Fruit fly (Drosophila melanogaster) whole organism, pupa: ENCODE data around the gene CG6495.
A peak's percentile ranks its signal among the peaks of the same experiment; 100 is the strongest.

ENCODE experiments used
- CG10348 ChIP-seq: fragments of 200-800 bp; sonication (Bioruptor generic); IDR thresholded peaks from 2 replicates; pipeline ENCODE4 v1.3.6; 2022; ENCODE audit warnings: missing biosample characterization, missing genetic modification characterization
- CG12605 ChIP-seq: fragments of 200-800 bp; sonication (Bioruptor generic); IDR thresholded peaks from 2 replicates; pipeline ENCODE4 v1.3.6; 2022; ENCODE audit warnings: missing biosample characterization, missing genetic modification characterization
- CG13204 ChIP-seq: fragments of 200-800 bp; sonication (Bioruptor generic); optimal IDR thresholded peaks from 2 replicates; lab custom pipeline; 2018; ENCODE audit warnings: missing biosample characterization, mild to moderate bottlenecking, missing genetic modification characterization, moderate library complexity
- CG14655 ChIP-seq: fragments of 200-800 bp; sonication (Bioruptor generic); optimal IDR thresholded peaks from 3 replicates; lab custom pipeline; 2017; ENCODE audit warnings: mild to moderate bottlenecking, missing biosample characterization, missing genetic modification reagents, missing genetic modification characterization
- CG15710 ChIP-seq: fragments of 200-800 bp; sonication (Bioruptor generic); optimal IDR thresholded peaks from 2 replicates; lab custom pipeline; 2018; ENCODE audit warnings: missing biosample characterization, mild to moderate bottlenecking, missing genetic modification characterization, moderate library complexity
- CG17806 ChIP-seq: fragments of 200-800 bp; sonication (Bioruptor generic); optimal IDR thresholded peaks from 2 replicates; lab custom pipeline; 2018; ENCODE audit warnings: missing biosample characterization, mild to moderate bottlenecking, missing genetic modification characterization, moderate library complexity
- CG32121 ChIP-seq: fragments of 200-800 bp; sonication (Bioruptor generic); IDR thresholded peaks from 2 replicates; pipeline ENCODE4 v1.3.6; 2022; ENCODE audit warnings: missing biosample characterization, missing genetic modification characterization
- CG34367 ChIP-seq: fragments of 200-800 bp; sonication (Bioruptor generic); optimal IDR thresholded peaks from 2 replicates; lab custom pipeline; 2018; ENCODE audit warnings: missing biosample characterization, mild to moderate bottlenecking, missing genetic modification characterization
- CG4496 ChIP-seq: fragments of 200-800 bp; sonication (Bioruptor generic); IDR thresholded peaks from 3 replicates; pipeline ENCODE4 v1.3.6; 2022; ENCODE audit warnings: missing biosample characterization, missing genetic modification characterization
- CG8159 ChIP-seq: fragments of 200-800 bp; sonication (Bioruptor generic); optimal IDR thresholded peaks from 3 replicates; lab custom pipeline; 2018; ENCODE audit warnings: missing biosample characterization, mild to moderate bottlenecking, missing genetic modification characterization, moderate library complexity
- CG8301 ChIP-seq: fragments of 200-800 bp; sonication (Bioruptor generic); optimal IDR thresholded peaks from 2 replicates; lab custom pipeline; 2018; ENCODE audit warnings: missing biosample characterization, mild to moderate bottlenecking, missing genetic modification characterization
- CG9948 ChIP-seq: fragments of 200-800 bp; sonication (Bioruptor generic); optimal IDR thresholded peaks from 2 replicates; lab custom pipeline; 2018; ENCODE audit warnings: missing biosample characterization, mild to moderate bottlenecking, missing genetic modification characterization, moderate library complexity
- D1 ChIP-seq: fragments of 200-800 bp; sonication (Bioruptor generic); optimal IDR thresholded peaks from 2 replicates; lab custom pipeline; 2018; ENCODE audit warnings: missing biosample characterization, mild to moderate bottlenecking, missing genetic modification characterization, moderate library complexity
- EcR ChIP-seq: fragments of 200-800 bp; sonication (Bioruptor generic); optimal IDR thresholded peaks from 3 replicates; lab custom pipeline; 2019; ENCODE audit warnings: missing biosample characterization, missing genetic modification characterization, mild to moderate bottlenecking, moderate library complexity, missing genetic modification reagents
- Ets98B ChIP-seq: fragments of 200-800 bp; sonication (Bioruptor generic); IDR thresholded peaks from 2 replicates; pipeline ENCODE4 v1.3.6; 2022; ENCODE audit warnings: missing biosample characterization, missing genetic modification characterization
- Pif1A ChIP-seq: fragments of 200-800 bp; sonication (Bioruptor generic); optimal IDR thresholded peaks from 3 replicates; lab custom pipeline; 2016; ENCODE audit warnings: missing biosample characterization, missing genetic modification characterization
- Pif1B ChIP-seq: fragments of 200-800 bp; sonication (Bioruptor generic); optimal IDR thresholded peaks from 3 replicates; lab custom pipeline; 2016; ENCODE audit warnings: missing biosample characterization, missing genetic modification characterization
- Snoo ChIP-seq: fragments of 200-800 bp; sonication (Bioruptor generic); optimal IDR thresholded peaks from 3 replicates; lab custom pipeline; 2017; ENCODE audit warnings: missing biosample characterization, mild to moderate bottlenecking, missing genetic modification characterization, inconsistent platforms
- fd96Ca ChIP-seq: fragments of 200-800 bp; sonication (Bioruptor generic); IDR thresholded peaks from 3 replicates; pipeline ENCODE4 v1.3.6; 2022; ENCODE audit warnings: missing biosample characterization, missing genetic modification characterization
- gl ChIP-seq: fragments of 200-800 bp; sonication (Bioruptor generic); optimal IDR thresholded peaks from 2 replicates; lab custom pipeline; 2018; ENCODE audit warnings: missing biosample characterization, mild to moderate bottlenecking, missing genetic modification characterization
- rn ChIP-seq: fragments of 200-800 bp; sonication (Bioruptor generic); IDR thresholded peaks from 2 replicates; pipeline ENCODE4 v1.3.6; 2022; ENCODE audit warnings: missing biosample characterization, missing genetic modification characterization

The CG6495 gene

dm6 chr2L:10754599-10754998, 6.3 kb upstream of the CG6495 start:
- TF ChIP-seq CG8159 (tag; lab: Kevin White, UChicago) = no peak
- TF ChIP-seq CG34367 (tag; lab: Kevin White, UChicago) = no peak
- no peak for TF ChIP-seq CG4496 (GFP tag; lab: Robert Waterston, UW)
- no peak for TF ChIP-seq CG17806
- no peak for TF ChIP-seq EcR (GFP tag; lab: Kevin White, UChicago)
- TF ChIP-seq CG13204 = no peak
- no peak for TF ChIP-seq fd96Ca (GFP tag; lab: Robert Waterston, UW)
- no peak for TF ChIP-seq CG15710 (tag; lab: Kevin White, UChicago)
- TF ChIP-seq CG9948 = no peak
- no peak for TF ChIP-seq CG14655 (GFP tag; lab: Kevin White, UChicago)
- no peak for TF ChIP-seq Snoo (tag; lab: Kevin White, UChicago)
- TF ChIP-seq D1 = no peak
- TF ChIP-seq CG12605 (GFP tag; lab: Robert Waterston, UW) = no peak
- TF ChIP-seq rn (GFP tag; lab: Robert Waterston, UW) = no peak
- no peak for TF ChIP-seq gl (tag; lab: Kevin White, UChicago)
- TF ChIP-seq CG8301 (tag; lab: Kevin White, UChicago) = no peak
- TF ChIP-seq Pif1A (GFP tag; lab: Kevin White, UChicago) = no peak

dm6 chr2L:10756049-10756448, 4.9 kb upstream of the CG6495 start, which contains the start of gene CG17124:
TSS of gene CG17124 (minus strand) at chr2L:10756325.
- TF ChIP-seq gl (tag; lab: Kevin White, UChicago) = peak; percentile 51
- TF ChIP-seq CG8159 (tag; lab: Kevin White, UChicago) = peak; percentile 22
- TF ChIP-seq Snoo (tag; lab: Kevin White, UChicago) = peak; percentile 33
- TF ChIP-seq CG10348 (GFP tag; lab: Robert Waterston, UW) = no peak
- peak; percentile 76 for TF ChIP-seq CG13204
- TF ChIP-seq EcR (GFP tag; lab: Kevin White, UChicago) = peak; percentile 30
- TF ChIP-seq CG12605 (GFP tag; lab: Robert Waterston, UW) = peak; percentile 50
- TF ChIP-seq CG34367 (tag; lab: Kevin White, UChicago) = no peak
- peak; percentile 2 for TF ChIP-seq CG9948
- TF ChIP-seq D1 = no peak
- peak; percentile 38; the same call in 1 of the 2 replicates for TF ChIP-seq CG32121 (GFP tag; lab: Robert Waterston, UW)
- TF ChIP-seq CG4496 (GFP tag; lab: Robert Waterston, UW) = peak; percentile 83
- TF ChIP-seq CG8301 (tag; lab: Kevin White, UChicago) = no peak
- TF ChIP-seq CG17806 = no peak
- no peak for TF ChIP-seq Pif1A (GFP tag; lab: Kevin White, UChicago)
- TF ChIP-seq Ets98B (GFP tag; lab: Robert Waterston, UW) = peak; percentile 64
- no peak for TF ChIP-seq fd96Ca (GFP tag; lab: Robert Waterston, UW)
- peak; percentile 51 for TF ChIP-seq Pif1B (GFP tag; lab: Kevin White, UChicago)
- no peak for TF ChIP-seq CG14655 (GFP tag; lab: Kevin White, UChicago)
- TF ChIP-seq CG15710 (tag; lab: Kevin White, UChicago) = peak; percentile 20
- TF ChIP-seq rn (GFP tag; lab: Robert Waterston, UW) = no peak

dm6 chr2L:10757038-10757685, 3.8 kb upstream of the CG6495 start:
- TF ChIP-seq CG4496 (GFP tag; lab: Robert Waterston, UW) (0 out of 3 replicates have a peak, but pooled peaks have one; percentile 31), CG17806 (no peak)
- TF ChIP-seq, all 21 proteins: peak for 1

dm6 chr2L:10759624-10760023, 1.3 kb upstream of the CG6495 start:
- TF ChIP-seq CG8301 (tag; lab: Kevin White, UChicago) = peak; percentile 37
- TF ChIP-seq CG8159 (tag; lab: Kevin White, UChicago) = peak; percentile 67
- TF ChIP-seq CG34367 (tag; lab: Kevin White, UChicago) = peak; percentile 58
- TF ChIP-seq Ets98B (GFP tag; lab: Robert Waterston, UW) = peak; percentile 14; the same call in 1 of the 2 replicates
- peak; percentile 31 for TF ChIP-seq CG15710 (tag; lab: Kevin White, UChicago)
- TF ChIP-seq Pif1B (GFP tag; lab: Kevin White, UChicago) = peak; percentile 61
- TF ChIP-seq Pif1A (GFP tag; lab: Kevin White, UChicago) = peak; percentile 27
- TF ChIP-seq fd96Ca (GFP tag; lab: Robert Waterston, UW) = peak; percentile 63; the same call in 2 of the 3 replicates
- TF ChIP-seq gl (tag; lab: Kevin White, UChicago) = no peak
- peak; percentile 58 for TF ChIP-seq CG17806
- TF ChIP-seq CG32121 (GFP tag; lab: Robert Waterston, UW) = no peak
- peak; percentile 42 for TF ChIP-seq CG9948
- TF ChIP-seq rn (GFP tag; lab: Robert Waterston, UW) = no peak

DNA sequence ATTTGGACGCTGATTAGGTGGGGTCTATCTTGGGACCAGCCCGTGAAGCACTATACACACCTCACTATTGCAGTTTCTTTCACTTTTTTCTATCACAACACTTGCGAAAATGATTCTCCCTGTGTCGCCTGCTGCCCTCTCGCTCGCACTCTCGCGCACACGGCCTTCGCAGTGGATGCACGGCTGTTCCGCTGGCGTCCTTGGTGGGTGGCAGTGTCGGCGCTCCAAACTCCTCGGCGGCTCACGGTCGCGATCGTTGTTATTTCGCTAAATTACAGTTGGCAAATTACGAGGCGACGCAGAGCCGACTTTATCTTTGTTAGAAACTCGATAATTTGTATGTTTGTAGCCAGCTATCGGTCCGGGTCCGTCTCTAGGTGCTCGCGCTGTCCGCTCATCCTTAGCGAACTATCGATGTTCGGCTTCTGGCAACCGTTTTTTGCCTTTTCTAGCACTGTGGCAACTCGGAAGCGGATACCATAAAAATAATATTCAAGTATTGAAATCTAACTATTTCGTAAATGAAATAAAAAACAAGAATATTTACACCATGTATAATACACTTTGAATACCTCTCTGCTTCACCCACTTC, 6.8 kb downstream of the CG6495 start, which contains the start of gene Ubc2:
TSS of gene Ubc2 (minus strand) at position 410 of the 592 bp plus-strand sequence.
- TF ChIP-seq CG34367 (tag; lab: Kevin White, UChicago) = no peak
- no peak for TF ChIP-seq gl (tag; lab: Kevin White, UChicago)
- TF ChIP-seq CG4496 (GFP tag; lab: Robert Waterston, UW) = peak; percentile 49; the same call in 2 of the 3 replicates
- TF ChIP-seq rn (GFP tag; lab: Robert Waterston, UW) = no peak
- TF ChIP-seq CG8159 (tag; lab: Kevin White, UChicago) = no peak
